Worm (Caenorhabditis elegans) whole organism, midembryonic: Measurements from ENCODE around the gene F13A2.9.

Experiments used
- tab-1 ChIP-seq: fragments of 200-800 bp; sonication (Bioruptor generic); IDR thresholded peaks from 2 replicates; pipeline ENCODE4 v1.3.6; 2022; ENCODE audit warnings: missing genetic modification characterization, missing compliant biosample characterization
- ztf-23 ChIP-seq: fragments of 200-800 bp; sonication (Bioruptor generic); IDR thresholded peaks from 2 replicates; pipeline ENCODE4 v1.3.6; 2022; ENCODE audit warnings: missing genetic modification reagents, missing genetic modification characterization, missing compliant biosample characterization

- no peak for TF ChIP-seq tab-1 (GFP tag; lab: Robert Waterston, UW)
- no peak for TF ChIP-seq ztf-23 (GFP tag; lab: Robert Waterston, UW)
These were observed 29.4 kb upstream of the F13A2.9 start, which contains the start of gene Y47D7A.18 for ce11 chrV:4416710-4417109.
